Fruit fly (Drosophila melanogaster): Measurements from ENCODE around the gene Msr-110.

DNA sequence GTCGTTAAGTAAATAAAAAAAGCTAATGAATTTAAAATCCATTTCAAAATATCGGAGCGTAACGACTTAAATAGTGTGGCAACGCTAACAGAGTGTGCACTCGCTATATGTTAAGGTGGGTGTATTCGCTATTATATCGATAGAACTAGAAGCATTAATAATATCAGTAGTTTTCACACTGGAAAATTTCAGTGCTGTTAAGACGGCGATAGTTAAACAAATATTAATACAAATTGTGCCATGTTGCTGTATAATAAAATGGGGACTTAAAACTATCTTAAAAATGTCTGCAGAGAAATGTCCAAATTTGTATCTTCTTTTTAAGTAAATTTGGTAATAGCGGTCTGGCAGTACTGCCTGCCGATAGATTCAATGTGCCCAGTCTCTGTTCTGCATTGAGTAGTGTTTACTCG lies 6.2 kb upstream of the Msr-110 start:
- TF ChIP-seq ss (GFP tag; optimal IDR thresholded peaks at IDR 0.05) (no peak), svp (GFP tag) (no peak), OdsH (GFP tag; optimal IDR thresholded peaks at IDR 0.05) (no peak), Sox14 (GFP tag; optimal IDR thresholded peaks at IDR 0.05) (no peak), vri (GFP tag; optimal IDR thresholded peaks at IDR 0.05) (no peak), CG16779 (tag; optimal IDR thresholded peaks at IDR 0.05) (no peak), lz (GFP tag; optimal IDR thresholded peaks at IDR 0.05) (peak; percentile 82)

Measured in whole organism, prepupa.